Worm (Caenorhabditis elegans) whole organism, early embryonic: ENCODE results near the gene marc-5.

ENCODE experiments used
- ets-7 ChIP-seq: sonication (generic microtip); optimal IDR thresholded peaks from 2 replicates; lab custom pipeline; 2016; ENCODE audit warnings: missing genotype, missing genetic modification characterization, missing compliant biosample characterization
- hmg-4 ChIP-seq: fragments of 200-800 bp; sonication (Bioruptor generic); optimal IDR thresholded peaks from 2 replicates; lab custom pipeline; 2018; ENCODE audit warnings: mild to moderate bottlenecking, missing genetic modification characterization, missing compliant biosample characterization
- hnd-1 ChIP-seq: sonication (generic microtip); optimal IDR thresholded peaks from 2 replicates; lab custom pipeline; 2016; ENCODE audit warnings: missing genetic modification characterization, missing compliant biosample characterization

DNA sequence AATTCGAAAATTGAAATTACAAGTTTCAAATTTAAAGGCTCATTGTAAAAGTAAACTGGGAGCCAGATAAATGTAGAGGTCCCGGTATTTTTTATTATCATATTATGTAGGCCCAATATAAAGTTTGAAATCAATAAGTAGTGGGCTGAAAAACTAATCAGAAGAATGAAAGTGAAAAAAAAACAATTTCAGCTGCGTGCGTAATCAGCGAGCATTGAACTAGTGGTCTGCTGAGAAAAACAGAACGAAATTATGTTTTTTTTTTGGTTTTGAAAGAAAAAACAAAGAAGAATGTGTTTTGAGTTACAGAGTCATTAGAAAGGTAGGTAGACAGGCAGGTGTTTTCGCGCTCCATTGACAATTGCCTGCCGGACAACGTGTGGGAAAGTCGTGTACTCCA lies 29.4 kb upstream of the marc-5 start, which contains the start of gene sre-31:
- no peak for TF ChIP-seq ets-7 (tag; lab: Kevin White, UChicago)
- TF ChIP-seq hnd-1 = no peak
- TF ChIP-seq hmg-4 = no peak
